Fruit fly (Drosophila melanogaster): Measurements from ENCODE around the gene CG4907.

The CG4907 gene

dm6 chr3R:22684044-22684947 is 26.3 kb downstream of the CG4907 start:
- TF ChIP-seq tio (GFP tag; optimal IDR thresholded peaks at IDR 0.05) (no peak), exex (tag; optimal IDR thresholded peaks at IDR 0.05) (peak; percentile 90), sd (tag; optimal IDR thresholded peaks at IDR 0.05) (peak; percentile 20), rib (GFP tag; IDR thresholded peaks at IDR 0.05) (no peak), dimm (GFP tag; IDR thresholded peaks at IDR 0.05) (no peak), CG18599 (GFP tag; optimal IDR thresholded peaks at IDR 0.05) (peak; percentile 6), toy (GFP tag; IDR thresholded peaks at IDR 0.05) (no peak), CG2202 (tag; optimal IDR thresholded peaks at IDR 0.05) (no peak), gce (GFP tag; IDR thresholded peaks at IDR 0.05) (no peak), YL-1 (GFP tag; optimal IDR thresholded peaks at IDR 0.05) (no peak), CG12744 (GFP tag; optimal IDR thresholded peaks at IDR 0.05) (no peak), aop (GFP tag; IDR thresholded peaks at IDR 0.05) (no peak), Poxn (GFP tag; IDR thresholded peaks at IDR 0.05) (no peak), CG11560 (tag; IDR thresholded peaks at IDR 0.05) (no peak), CG12104 (GFP tag; optimal IDR thresholded peaks at IDR 0.05) (no peak), Xrp1 (GFP tag; IDR thresholded peaks at IDR 0.05) (0 out of 2 replicates have a peak, but pooled peaks have one; percentile 18), CG42726 (GFP tag; IDR thresholded peaks at IDR 0.05; ENCODE audit: partially characterized antibody) (no peak), CG14965 (GFP tag; optimal IDR thresholded peaks at IDR 0.05; ENCODE audit: borderline replicate concordance) (no peak), CG17829 (tag; optimal IDR thresholded peaks at IDR 0.05) (no peak), lilli (GFP tag; optimal IDR thresholded peaks at IDR 0.05) (no peak), CG12391 (tag; optimal IDR thresholded peaks at IDR 0.05) (no peak), CG10462 (GFP tag; optimal IDR thresholded peaks at IDR 0.05) (no peak), Antp (GFP tag; optimal IDR thresholded peaks at IDR 0.05) (no peak), cwo (GFP tag; optimal IDR thresholded peaks at IDR 0.05) (no peak), CG7556 (GFP tag; optimal IDR thresholded peaks at IDR 0.05) (peak; percentile 26), CG7372 (GFP tag; IDR thresholded peaks at IDR 0.05) (0 out of 2 replicates have a peak, but pooled peaks have one; percentile 31), fd96Cb (tag; optimal IDR thresholded peaks at IDR 0.05) (no peak), Camta (GFP tag; optimal IDR thresholded peaks at IDR 0.05) (peak; percentile 9), jumu (GFP tag; optimal IDR thresholded peaks at IDR 0.05) (no peak), CG6254 (GFP tag; optimal IDR thresholded peaks at IDR 0.05) (peak; percentile 4), CG10979 (tag; optimal IDR thresholded peaks at IDR 0.05) (peak; percentile 1), corto (GFP tag; optimal IDR thresholded peaks at IDR 0.05) (no peak), CG32772 (GFP tag; IDR thresholded peaks at IDR 0.05) (no peak), CG6654 (GFP tag; optimal IDR thresholded peaks at IDR 0.05) (no peak), CG7987 (GFP tag; optimal IDR thresholded peaks at IDR 0.05) (no peak), CG4328 (GFP tag; optimal IDR thresholded peaks at IDR 0.05) (peak; percentile 3), Hr78 (GFP tag; optimal IDR thresholded peaks at IDR 0.05) (peak in 1 of 2 experiments; percentile 83), CG6854 (GFP tag; optimal IDR thresholded peaks at IDR 0.05) (no peak), Asciz (GFP tag; optimal IDR thresholded peaks at IDR 0.05) (peak; percentile 41), Atf-2 (GFP tag; optimal IDR thresholded peaks at IDR 0.05) (no peak), CG12769 (tag; optimal IDR thresholded peaks at IDR 0.05) (peak; percentile 48), wek (GFP tag; optimal IDR thresholded peaks at IDR 0.05) (peak; percentile 43), CG10565 (GFP tag; optimal IDR thresholded peaks at IDR 0.05) (no peak), CG2129 (GFP tag; IDR thresholded peaks at IDR 0.05; ENCODE audit: partially characterized antibody) (no peak), Myb (GFP tag; optimal IDR thresholded peaks at IDR 0.05) (no peak), lab (GFP tag; optimal IDR thresholded peaks at IDR 0.05) (peak; percentile 41), CG6175 (GFP tag; IDR thresholded peaks at IDR 0.05) (no peak), z (GFP tag; IDR thresholded peaks at IDR 0.05) (0 out of 3 replicates have a peak, but pooled peaks have one; percentile 46)

Data from whole organism, embryonic.